Worm (Caenorhabditis elegans): ENCODE measurements around the gene F44B9.5.

DNA sequence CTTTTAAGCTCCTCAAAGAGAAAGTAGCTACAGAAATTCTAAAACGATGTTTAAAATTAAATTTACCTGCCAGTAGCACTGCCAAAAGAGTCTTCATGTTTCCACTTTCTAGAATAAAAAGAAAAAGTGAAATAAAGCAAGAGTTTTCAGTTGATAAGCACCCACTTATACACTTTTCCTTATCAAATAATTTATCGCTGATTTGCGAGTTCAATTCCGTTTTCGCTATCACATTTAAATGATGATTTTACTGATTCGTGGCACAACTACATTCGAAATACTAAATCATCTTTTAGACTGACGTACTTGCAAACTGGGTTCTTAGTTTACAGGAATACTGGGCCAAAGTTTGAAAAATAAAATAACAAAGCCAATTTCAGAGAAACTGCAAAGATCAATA is 34.6 kb upstream of the F44B9.5 start, which contains the start of gene K12H4.7:
- TF ChIP-seq nhr-23 (tag; optimal IDR thresholded peaks at IDR 0.05) (no peak), nhr-237 (tag; optimal IDR thresholded peaks at IDR 0.05) (no peak), C34F6.9 (tag; optimal IDR thresholded peaks at IDR 0.05) (no peak)
